Worm (Caenorhabditis elegans): ENCODE results near the gene Y105C5B.25.

DNA sequence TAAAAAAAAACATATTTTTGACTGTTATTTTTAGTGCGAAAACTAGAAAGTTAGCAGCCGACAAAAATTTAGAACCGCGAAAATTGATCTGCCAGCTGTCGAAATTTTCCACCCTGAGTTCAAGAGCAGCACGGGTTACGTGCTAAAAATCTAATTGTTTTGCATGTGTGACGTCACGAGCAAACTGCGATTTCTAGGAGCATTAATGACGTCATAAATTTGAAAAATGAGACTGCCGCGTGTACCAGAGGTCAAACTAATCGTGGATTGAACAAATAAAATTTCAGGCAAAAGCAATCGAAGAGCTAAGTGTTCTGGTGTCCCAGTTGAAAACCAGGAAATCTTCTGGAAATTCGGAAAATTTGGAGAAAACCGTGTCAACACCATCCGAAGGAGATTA lies 13.2 kb downstream of the Y105C5B.25 start:
- no peak for TF ChIP-seq zag-1 (tag; optimal IDR thresholded peaks at IDR 0.05)
- TF ChIP-seq unc-62 (GFP tag; optimal IDR thresholded peaks at IDR 0.05), result no peak
- TF ChIP-seq dmd-4 (tag; optimal IDR thresholded peaks at IDR 0.05), result no peak
- TF ChIP-seq lin-39 (tag; optimal IDR thresholded peaks at IDR 0.05), result no peak
- no peak for TF ChIP-seq ceh-16 (tag; optimal IDR thresholded peaks at IDR 0.05)
- TF ChIP-seq nhr-10 (tag; optimal IDR thresholded peaks at IDR 0.05), result no peak
- TF ChIP-seq fos-1 (tag; optimal IDR thresholded peaks at IDR 0.05), result no peak
